Worm (Caenorhabditis elegans): Measurements from ENCODE around the gene hint-3.

hint-3 gene

ce11 chrV:7721945-7722344 lies 38.3 kb upstream of the hint-3 start, which contains the start of gene ZK105.14:
Gene ZK105.14 (minus strand): TSS chrV:7722045.
- TF ChIP-seq ceh-28 (tag; optimal IDR thresholded peaks at IDR 0.05) (no peak), snpc-4 (tag; optimal IDR thresholded peaks at IDR 0.05) (no peak), fos-1 (tag; optimal IDR thresholded peaks at IDR 0.05) (no peak), unc-39 (tag; optimal IDR thresholded peaks at IDR 0.05) (no peak), unc-62 (GFP tag; optimal IDR thresholded peaks at IDR 0.05) (no peak), daf-12 (tag; optimal IDR thresholded peaks at IDR 0.05) (no peak), nhr-77 (tag; optimal IDR thresholded peaks at IDR 0.05) (no peak), elt-3 (tag; optimal IDR thresholded peaks at IDR 0.05) (no peak), ceh-82 (tag; optimal IDR thresholded peaks at IDR 0.05) (no peak)

- no peak for TF ChIP-seq elt-3 (tag; optimal IDR thresholded peaks at IDR 0.05)
- no peak for TF ChIP-seq ceh-9 (tag; optimal IDR thresholded peaks at IDR 0.05)
- no peak for TF ChIP-seq jun-1 (tag; optimal IDR thresholded peaks at IDR 0.05)
- no peak for TF ChIP-seq fos-1 (tag; optimal IDR thresholded peaks at IDR 0.05)
- TF ChIP-seq ztf-11 (tag; optimal IDR thresholded peaks at IDR 0.05): no peak
- no peak for TF ChIP-seq nhr-237 (tag; optimal IDR thresholded peaks at IDR 0.05)
- no peak for TF ChIP-seq elt-2 (tag; optimal IDR thresholded peaks at IDR 0.05)
- no peak for TF ChIP-seq ceh-28 (tag; optimal IDR thresholded peaks at IDR 0.05)
- no peak for TF ChIP-seq eor-1 (tag; optimal IDR thresholded peaks at IDR 0.05)
- no peak for TF ChIP-seq elt-1 (tag; optimal IDR thresholded peaks at IDR 0.05)
- TF ChIP-seq fkh-10 (GFP tag; optimal IDR thresholded peaks at IDR 0.05): no peak
- no peak for TF ChIP-seq lin-15B (tag; optimal IDR thresholded peaks at IDR 0.05)
- no peak for TF ChIP-seq daf-12 (tag; optimal IDR thresholded peaks at IDR 0.05)
- no peak for TF ChIP-seq unc-39 (tag; optimal IDR thresholded peaks at IDR 0.05)
- TF ChIP-seq sea-2 (GFP tag; optimal IDR thresholded peaks at IDR 0.05): no peak
- no peak for TF ChIP-seq ceh-16 (tag; optimal IDR thresholded peaks at IDR 0.05)
These were observed 36.2 kb upstream of the hint-3 start, which contains the start of the genes ZK105.6 and ZK105.8 for ce11 chrV:7723967-7724544. Gene ZK105.6 (minus strand): TSS chrV:7724067. Gene ZK105.8 (plus strand): TSS chrV:7724494.

ce11 chrV:7726202-7726601 lies 34.1 kb upstream of the hint-3 start:
- TF ChIP-seq nhr-12 (tag; optimal IDR thresholded peaks at IDR 0.05) (no peak), nhr-67 (tag; optimal IDR thresholded peaks at IDR 0.05) (no peak), lsy-12 (tag; optimal IDR thresholded peaks at IDR 0.05) (no peak), ama-1 (optimal IDR thresholded peaks at IDR 0.05) (no peak), unc-62 (GFP tag; optimal IDR thresholded peaks at IDR 0.05) (no peak), elt-3 (tag; optimal IDR thresholded peaks at IDR 0.05) (no peak), nhr-77 (tag; optimal IDR thresholded peaks at IDR 0.05) (no peak), mml-1 (tag; optimal IDR thresholded peaks at IDR 0.05) (no peak)

ce11 chrV:7726927-7727326 lies 33.3 kb upstream of the hint-3 start:
- TF ChIP-seq egl-27 (tag; optimal IDR thresholded peaks at IDR 0.05): no peak
- TF ChIP-seq nfya-1 (tag; optimal IDR thresholded peaks at IDR 0.05; ENCODE audit: insufficient read depth): peak; percentile 18

ce11 chrV:7728003-7728678 lies 32.1 kb upstream of the hint-3 start:
- TF ChIP-seq nhr-23 (tag; optimal IDR thresholded peaks at IDR 0.05): peak; percentile 53
- no peak for TF ChIP-seq nhr-67 (tag; optimal IDR thresholded peaks at IDR 0.05)
- peak; percentile 18 for TF ChIP-seq pqm-1 (tag; optimal IDR thresholded peaks at IDR 0.05)
- no peak for TF ChIP-seq nhr-28 (tag; optimal IDR thresholded peaks at IDR 0.05)
- peak; percentile 91 for TF ChIP-seq tbx-2 (tag; optimal IDR thresholded peaks at IDR 0.05)
- peak; percentile 67 for TF ChIP-seq jun-1 (tag; optimal IDR thresholded peaks at IDR 0.05)
- TF ChIP-seq nhr-11 (tag; optimal IDR thresholded peaks at IDR 0.05): peak; percentile 46
- TF ChIP-seq lin-15B (tag; optimal IDR thresholded peaks at IDR 0.05): peak; percentile 56
- TF ChIP-seq lin-39 (tag; optimal IDR thresholded peaks at IDR 0.05): peak; percentile 72
- peak; percentile 26 for TF ChIP-seq pha-4 (tag; optimal IDR thresholded peaks at IDR 0.05)
- TF ChIP-seq nfya-1 (tag; optimal IDR thresholded peaks at IDR 0.05; ENCODE audit: insufficient read depth): peak; percentile 89
- TF ChIP-seq ceh-82 (tag; optimal IDR thresholded peaks at IDR 0.05): peak; percentile 55
- peak; percentile 16 for TF ChIP-seq sea-2 (GFP tag; optimal IDR thresholded peaks at IDR 0.05)
- TF ChIP-seq mml-1 (tag; optimal IDR thresholded peaks at IDR 0.05): no peak
- peak; percentile 76 for TF ChIP-seq ceh-28 (tag; optimal IDR thresholded peaks at IDR 0.05)
- no peak for TF ChIP-seq ZK546.5 (tag; optimal IDR thresholded peaks at IDR 0.05)
- TF ChIP-seq skn-1 (tag; optimal IDR thresholded peaks at IDR 0.05): peak; percentile 20
- TF ChIP-seq lsy-12 (tag; optimal IDR thresholded peaks at IDR 0.05): peak; percentile 50
- peak; percentile 39 for TF ChIP-seq zag-1 (tag; optimal IDR thresholded peaks at IDR 0.05)
- TF ChIP-seq nhr-25 (tag; optimal IDR thresholded peaks at IDR 0.05): peak; percentile 69
- TF ChIP-seq mdl-1 (tag; optimal IDR thresholded peaks at IDR 0.05): peak; percentile 38
- TF ChIP-seq fkh-10 (GFP tag; optimal IDR thresholded peaks at IDR 0.05): peak; percentile 72
- no peak for TF ChIP-seq ztf-4 (tag; optimal IDR thresholded peaks at IDR 0.05)
- peak; percentile 41 for TF ChIP-seq egl-5 (tag; optimal IDR thresholded peaks at IDR 0.05)
- TF ChIP-seq R02D3.7 (tag; optimal IDR thresholded peaks at IDR 0.05): peak; percentile 5
- TF ChIP-seq nhr-76 (tag; optimal IDR thresholded peaks at IDR 0.05): no peak
- TF ChIP-seq elt-2 (tag; optimal IDR thresholded peaks at IDR 0.05): peak; percentile 57
